Worm (Caenorhabditis elegans) whole organism, L4 larva: ENCODE data around the gene cest-9.1.

Source experiments
- arid-1 ChIP-seq: fragments of 200-800 bp; sonication (Bioruptor generic); conservative IDR thresholded peaks from 2 replicates; pipeline ENCODE4 v1.3.6; 2022; ENCODE audit warnings: missing genetic modification reagents, missing genetic modification characterization, missing compliant biosample characterization
- cey-2 ChIP-seq: sonication (generic microtip); optimal IDR thresholded peaks from 3 replicates; lab custom pipeline; 2017; ENCODE audit warnings: missing genetic modification characterization, mild to moderate bottlenecking, missing compliant biosample characterization, antibody characterized with exemption, borderline replicate concordance; ENCODE audit not compliant: insufficient read depth
- jun-1 ChIP-seq: fragments of 150-350 bp; optimal IDR thresholded peaks from 2 replicates; lab custom pipeline; 2014; ENCODE audit warnings: missing biosample characterization, missing genetic modification reagents, missing genetic modification characterization
- lin-38 ChIP-seq: fragments of 200-800 bp; sonication (Bioruptor generic); IDR thresholded peaks from 2 replicates; pipeline ENCODE4 v1.3.6; 2022; ENCODE audit warnings: missing genetic modification reagents, missing genetic modification characterization, missing compliant biosample characterization
- lin-39 ChIP-seq: fragments of 150-350 bp; optimal IDR thresholded peaks from 2 replicates; lab custom pipeline; 2014; ENCODE audit warnings: missing biosample characterization, missing genetic modification reagents, missing genetic modification characterization
- lsy-2 ChIP-seq, 2 experiments: fragments of 150-350 bp in 1 of 2; sonication (generic microtip) in 1 of 2; optimal IDR thresholded peaks; 2 replicates each; lab custom pipeline; 2014 to 2017; ENCODE audit warnings: missing biosample characterization in 2 of 2, missing genetic modification characterization in 2 of 2
- madf-9 ChIP-seq: fragments of 200-800 bp; sonication (Bioruptor generic); conservative IDR thresholded peaks from 2 replicates; pipeline ENCODE4 v1.3.6; 2022; ENCODE audit warnings: missing genetic modification reagents, missing genetic modification characterization, missing compliant biosample characterization
- nhr-237 ChIP-seq: sonication (generic microtip); optimal IDR thresholded peaks from 2 replicates; lab custom pipeline; 2017; ENCODE audit warnings: missing biosample characterization, missing genetic modification characterization
- pqm-1 ChIP-seq: sonication (generic microtip); optimal IDR thresholded peaks from 2 replicates; lab custom pipeline; 2017; ENCODE audit warnings: missing biosample characterization, missing genetic modification characterization
- ztf-11 ChIP-seq: fragments of 150-350 bp; optimal IDR thresholded peaks from 2 replicates; lab custom pipeline; 2014; ENCODE audit warnings: missing biosample characterization, missing genetic modification characterization

DNA sequence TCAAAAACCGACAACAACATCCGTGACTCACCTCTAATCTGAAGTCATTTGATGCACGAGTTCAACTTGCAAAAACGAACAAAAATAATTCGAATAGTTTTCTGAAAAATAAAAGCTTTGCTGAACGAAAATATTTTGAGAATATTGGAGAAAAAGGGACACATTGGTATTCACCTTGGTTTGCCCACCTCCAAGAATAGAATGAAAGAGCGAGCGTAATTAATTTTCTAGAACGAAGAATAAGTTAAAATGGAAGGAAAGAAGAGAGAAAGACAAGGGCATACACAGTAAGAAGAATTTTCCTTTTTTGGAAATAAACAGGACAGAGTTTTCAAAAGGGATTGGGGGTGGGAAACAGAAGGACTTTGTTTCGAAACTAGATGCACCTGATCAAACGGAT lies 13.2 kb upstream of the cest-9.1 start, which contains the start of gene cab-1:
- TF ChIP-seq jun-1 (tag; lab: Kevin White, UChicago): no peak
- no peak for TF ChIP-seq lsy-2 (tag; optimal IDR thresholded peaks at IDR 0.05; lab: Kevin White, UChicago)
- TF ChIP-seq ztf-11: no peak
- TF ChIP-seq pqm-1 (tag; lab: Kevin White, UChicago): no peak
- no peak for TF ChIP-seq arid-1 (GFP tag; lab: Robert Waterston, UW)
- TF ChIP-seq lin-38 (GFP tag; lab: Robert Waterston, UW): no peak
- TF ChIP-seq cey-2 (tag; lab: Kevin White, UChicago): no peak
- TF ChIP-seq madf-9: no peak
- no peak for TF ChIP-seq lin-39
- no peak for TF ChIP-seq nhr-237
